Worm (Caenorhabditis elegans) whole organism, early embryonic: ENCODE measurements around the gene CD4.11.

Experiments used
- B0310.2 ChIP-seq: sonication (generic microtip); optimal IDR thresholded peaks from 2 replicates; lab custom pipeline; 2016; ENCODE audit warnings: mild to moderate bottlenecking, missing genetic modification characterization, missing compliant biosample characterization
- F13C5.2 ChIP-seq: sonication (generic microtip); optimal IDR thresholded peaks from 2 replicates; lab custom pipeline; 2017; ENCODE audit warnings: mild to moderate bottlenecking, missing genetic modification characterization, inconsistent platforms, missing compliant biosample characterization
- aly-1 ChIP-seq: sonication (generic microtip); optimal IDR thresholded peaks from 2 replicates; lab custom pipeline; 2016; ENCODE audit warnings: missing genetic modification characterization, missing compliant biosample characterization
- ama-1 ChIP-seq: fragments of 150-350 bp; optimal IDR thresholded peaks from 2 replicates; lab custom pipeline; 2014
- ceh-13 ChIP-seq: fragments of 200-800 bp; sonication (Bioruptor generic); optimal IDR thresholded peaks from 2 replicates; lab custom pipeline; 2018; ENCODE audit warnings: mild to moderate bottlenecking, missing genetic modification characterization, missing compliant biosample characterization
- ceh-36 ChIP-seq: sonication (generic microtip); optimal IDR thresholded peaks from 2 replicates; lab custom pipeline; 2016; ENCODE audit warnings: missing genetic modification characterization, inconsistent platforms, missing compliant biosample characterization
- ets-7 ChIP-seq: sonication (generic microtip); optimal IDR thresholded peaks from 2 replicates; lab custom pipeline; 2016; ENCODE audit warnings: missing genotype, missing genetic modification characterization, missing compliant biosample characterization
- flt-1 ChIP-seq: fragments of 200-800 bp; sonication (Bioruptor generic); IDR thresholded peaks from 2 replicates; pipeline ENCODE4 v1.3.6; 2022; ENCODE audit warnings: missing genetic modification characterization, missing compliant biosample characterization
- hmbx-1 ChIP-seq: sonication (generic microtip); optimal IDR thresholded peaks from 2 replicates; lab custom pipeline; 2016; ENCODE audit warnings: mild to moderate bottlenecking, missing genetic modification characterization, missing compliant biosample characterization
- hmg-4 ChIP-seq: fragments of 200-800 bp; sonication (Bioruptor generic); optimal IDR thresholded peaks from 2 replicates; lab custom pipeline; 2018; ENCODE audit warnings: mild to moderate bottlenecking, missing genetic modification characterization, missing compliant biosample characterization
- pes-1 ChIP-seq: fragments of 200-800 bp; sonication (Bioruptor generic); IDR thresholded peaks from 2 replicates; pipeline ENCODE4 v1.3.6; 2022; ENCODE audit warnings: missing genetic modification reagents, missing genetic modification characterization, missing compliant biosample characterization
- scrt-1 ChIP-seq: fragments of 200-800 bp; sonication (Bioruptor generic); IDR thresholded peaks from 2 replicates; pipeline ENCODE4 v1.3.6; 2022; ENCODE audit warnings: missing genetic modification characterization, missing compliant biosample characterization
- sea-1 ChIP-seq: fragments of 200-800 bp; sonication (Bioruptor generic); conservative IDR thresholded peaks from 2 replicates; pipeline ENCODE4 v1.3.6; 2022; ENCODE audit warnings: missing genetic modification characterization, missing compliant biosample characterization
- tbx-11 ChIP-seq: fragments of 200-800 bp; sonication (Bioruptor generic); IDR thresholded peaks from 2 replicates; pipeline ENCODE4 v1.3.6; 2022; ENCODE audit warnings: missing genetic modification characterization, missing compliant biosample characterization
- tbx-37 ChIP-seq: fragments of 200-800 bp; sonication (Bioruptor generic); conservative IDR thresholded peaks from 2 replicates; pipeline ENCODE4 v1.3.6; 2022; ENCODE audit warnings: missing genetic modification reagents, missing genetic modification characterization, missing compliant biosample characterization
- tra-4 ChIP-seq: sonication (generic microtip); optimal IDR thresholded peaks from 2 replicates; lab custom pipeline; 2017; ENCODE audit warnings: missing genetic modification characterization, missing compliant biosample characterization

CD4.11 gene

DNA sequence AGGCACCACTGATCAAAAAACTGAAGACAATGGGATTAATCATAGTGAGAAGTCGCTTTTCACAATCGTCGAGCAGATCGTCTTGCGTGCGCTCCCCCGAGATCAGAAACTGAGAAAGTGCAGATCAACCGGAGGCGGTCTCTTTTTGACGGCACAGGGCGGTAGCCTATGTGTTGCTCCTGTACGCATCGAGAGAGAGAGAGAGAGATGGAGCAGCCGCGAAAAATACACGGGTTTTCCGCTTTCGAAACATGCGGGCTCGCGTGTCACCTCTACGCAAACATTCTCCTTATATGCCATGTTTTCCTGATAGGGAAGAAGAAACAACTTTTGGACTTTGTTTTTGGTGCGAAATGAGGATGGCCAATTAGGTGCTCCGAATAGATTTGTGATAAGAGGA, 28.2 kb downstream of the CD4.11 start, which contains the start of gene lrpc-1:
Gene lrpc-1, minus strand, starts transcription at position 101 of the 400 bp plus-strand sequence.
- TF ChIP-seq F13C5.2 (tag; lab: Kevin White, UChicago) (no peak), ets-7 (tag; lab: Kevin White, UChicago) (no peak), hmbx-1 (tag; lab: Kevin White, UChicago) (no peak), ceh-13 (no peak), scrt-1 (no peak), tbx-37 (GFP tag; lab: Robert Waterston, UW) (no peak), ama-1 (lab: Kevin White, UChicago) (no peak), pes-1 (GFP tag; lab: Robert Waterston, UW) (no peak), hmg-4 (GFP tag; lab: Kevin White, UChicago) (no peak), aly-1 (no peak), B0310.2 (tag; lab: Kevin White, UChicago) (no peak), ceh-36 (tag; lab: Kevin White, UChicago) (no peak), sea-1 (no peak)

DNA sequence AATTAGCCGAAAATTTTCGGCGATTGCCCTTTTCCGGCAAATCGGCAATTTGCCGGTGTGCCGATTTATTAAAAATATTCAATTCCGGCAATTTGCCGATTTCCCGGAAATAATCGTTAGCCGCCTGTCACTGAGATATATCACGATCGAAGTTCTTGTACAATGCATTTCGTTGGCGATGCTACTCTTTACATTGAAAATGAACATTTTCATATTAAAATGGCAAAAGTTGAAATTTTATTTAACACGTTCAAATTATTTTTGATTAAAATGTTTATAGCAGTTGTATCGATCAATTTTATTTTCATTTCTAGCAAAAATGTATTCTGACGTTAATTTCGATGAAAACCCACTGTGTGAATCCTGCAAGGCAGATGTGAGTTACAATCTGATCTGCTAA, 29.8 kb downstream of the CD4.11 start, which contains the start of gene M03E7.3:
Gene M03E7.3, plus strand, starts transcription at position 301 of the 400 bp plus-strand sequence.
- TF ChIP-seq tbx-37 (GFP tag; lab: Robert Waterston, UW) (no peak), flt-1 (GFP tag; lab: Robert Waterston, UW) (no peak)

ce11 chrV:5617301-5617700, 32.4 kb downstream of the CD4.11 start, which contains the start of gene M03E7.2:
Gene M03E7.2 (plus strand): TSS chrV:5617601.
- TF ChIP-seq aly-1 (no peak), hmbx-1 (tag; lab: Kevin White, UChicago) (no peak), tbx-11 (no peak), ets-7 (tag; lab: Kevin White, UChicago) (no peak), flt-1 (GFP tag; lab: Robert Waterston, UW) (no peak), F13C5.2 (tag; lab: Kevin White, UChicago) (no peak), pes-1 (GFP tag; lab: Robert Waterston, UW) (no peak), hmg-4 (GFP tag; lab: Kevin White, UChicago) (no peak)

DNA sequence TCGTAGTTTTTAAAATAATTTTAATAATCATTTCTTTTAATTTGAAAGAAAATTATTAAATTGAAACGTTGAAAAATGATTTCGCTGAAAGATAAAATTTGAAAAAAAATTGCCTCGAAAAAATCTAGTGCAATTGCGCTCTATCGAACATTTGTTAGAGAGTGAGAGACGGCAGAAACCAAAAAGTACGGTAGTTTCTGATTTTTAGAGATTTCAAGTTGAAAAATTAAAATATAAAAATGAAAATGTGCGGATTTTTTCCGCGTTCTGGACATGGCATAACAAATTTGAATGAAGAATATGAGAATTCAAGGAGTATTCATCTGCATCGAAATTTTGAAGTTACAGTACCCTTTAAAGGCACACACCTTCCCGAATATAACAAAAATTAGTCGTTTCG, 34.4 kb downstream of the CD4.11 start:
- TF ChIP-seq aly-1 (no peak), ceh-13 (no peak), tbx-37 (GFP tag; lab: Robert Waterston, UW) (no peak), tbx-11 (no peak)

DNA sequence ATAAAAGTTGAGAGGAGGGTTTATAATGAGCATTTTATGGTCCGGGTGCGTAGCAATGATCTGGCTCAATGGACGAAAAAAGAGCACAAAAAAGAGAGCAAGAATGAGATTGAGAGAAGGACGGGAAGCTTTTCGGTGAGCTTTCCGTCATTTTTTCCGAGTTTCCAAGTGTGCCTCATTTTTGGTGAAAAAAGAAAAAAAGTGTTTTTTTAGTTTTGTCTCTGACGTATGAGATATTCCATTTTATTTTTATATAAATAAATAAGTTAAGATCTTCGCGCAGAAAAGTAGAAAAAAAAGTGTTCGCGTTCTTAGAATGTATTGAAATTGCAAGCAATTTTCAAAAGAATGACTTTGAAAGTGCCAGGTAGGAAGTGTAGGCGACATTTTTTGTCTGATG, 35.1 kb downstream of the CD4.11 start, which contains the start of gene memb-2:
Gene memb-2, minus strand, starts transcription at position 101 of the 400 bp plus-strand sequence.
- TF ChIP-seq scrt-1 (no peak), hmg-4 (GFP tag; lab: Kevin White, UChicago) (no peak)

ce11 chrV:5621390-5621789, 36.5 kb downstream of the CD4.11 start, which contains the start of gene M03E7.1:
Gene M03E7.1 (plus strand): TSS chrV:5621690.
- TF ChIP-seq sea-1 (no peak), aly-1 (no peak)

ce11 chrV:5628014-5628413, 43.1 kb downstream of the CD4.11 start:
- TF ChIP-seq scrt-1 = no peak
- no peak for TF ChIP-seq aly-1
- no peak for TF ChIP-seq pes-1 (GFP tag; lab: Robert Waterston, UW)

DNA sequence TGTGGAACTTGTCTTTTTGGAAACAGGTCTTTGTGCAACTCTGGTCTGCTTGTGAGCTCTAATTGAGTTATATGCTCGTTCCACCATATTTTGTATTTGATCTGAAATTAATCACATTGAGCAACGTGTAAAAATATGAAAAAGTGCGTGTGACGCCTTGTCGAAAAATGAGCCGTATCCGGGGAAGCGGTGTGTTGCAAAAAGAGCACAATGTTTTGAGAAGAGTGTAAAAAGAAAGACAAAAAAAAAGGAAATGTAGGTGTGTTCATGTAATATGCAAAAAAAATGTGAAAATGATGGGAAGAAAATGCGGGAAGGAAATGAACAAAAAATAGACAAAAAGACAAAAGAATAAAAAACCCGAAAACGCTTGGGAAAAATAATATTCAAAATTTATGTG, 45.9 kb downstream of the CD4.11 start, which contains the start of gene acy-4:
Gene acy-4, minus strand, starts transcription at position 101 of the 400 bp plus-strand sequence.
- TF ChIP-seq F13C5.2 (tag; lab: Kevin White, UChicago) (no peak), tra-4 (tag; lab: Kevin White, UChicago) (no peak), flt-1 (GFP tag; lab: Robert Waterston, UW) (no peak), hmbx-1 (tag; lab: Kevin White, UChicago) (no peak), sea-1 (no peak)

DNA sequence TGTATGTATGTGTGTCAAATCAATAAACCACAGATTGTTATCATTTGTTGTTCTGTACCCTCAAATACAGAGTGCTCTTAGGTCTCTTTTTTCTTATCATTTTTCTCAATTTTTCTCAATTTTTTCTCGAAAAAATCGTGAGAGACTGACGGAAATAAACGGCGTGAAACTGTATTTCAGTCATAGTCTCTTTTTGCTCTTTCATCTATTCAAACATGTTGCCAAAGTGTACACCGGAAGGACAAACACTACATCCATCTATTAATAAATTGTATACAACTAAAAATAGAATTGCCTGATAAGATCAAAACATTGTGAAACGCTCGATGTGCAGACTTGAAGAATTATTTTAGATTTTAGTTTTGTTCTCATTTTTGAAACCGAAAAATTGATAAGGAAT, 49.5 kb downstream of the CD4.11 start:
- TF ChIP-seq tra-4 (tag; lab: Kevin White, UChicago) = no peak
- TF ChIP-seq sea-1 = no peak
- TF ChIP-seq hmbx-1 (tag; lab: Kevin White, UChicago) = no peak
- TF ChIP-seq aly-1 = no peak

DNA sequence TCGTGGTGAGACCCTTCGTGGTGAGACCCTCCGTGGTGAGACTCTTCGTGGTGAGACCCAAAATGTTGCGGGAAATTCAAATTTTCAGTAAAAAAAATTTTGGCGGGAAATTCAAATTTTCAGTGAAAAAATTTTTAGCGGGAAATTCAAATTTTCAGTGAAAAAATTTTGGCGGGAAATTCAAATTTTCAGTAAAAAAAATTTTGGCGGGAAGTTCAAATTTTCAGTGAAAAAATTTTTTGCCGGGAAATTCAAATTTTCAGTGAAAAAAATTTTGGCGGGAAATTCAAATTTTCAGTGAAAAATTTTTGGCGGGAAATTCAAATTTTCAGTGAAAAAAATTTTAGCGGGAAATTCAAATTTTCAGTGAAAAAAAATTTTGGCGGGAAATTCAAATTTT, 55.1 kb downstream of the CD4.11 start:
- TF ChIP-seq pes-1 (GFP tag; lab: Robert Waterston, UW) = peak; percentile 64
